Worm (Caenorhabditis elegans) whole organism, young adult: ENCODE results near the gene F42A10.5.

Source experiments
- B0019.2 ChIP-seq: fragments of 200-800 bp; sonication (Bioruptor generic); conservative IDR thresholded peaks from 2 replicates; pipeline ENCODE4 v1.3.6; 2022; ENCODE audit warnings: missing genetic modification reagents, missing genetic modification characterization, missing compliant biosample characterization
- B0261.1 ChIP-seq: sonication (generic microtip); optimal IDR thresholded peaks from 2 replicates; lab custom pipeline; 2016; ENCODE audit warnings: mild to moderate bottlenecking, missing genetic modification characterization, moderate library complexity, missing compliant biosample characterization
- B0336.3 ChIP-seq: fragments of 200-800 bp; sonication (Bioruptor generic); IDR thresholded peaks from 2 replicates; pipeline ENCODE4 v1.3.6; 2022; ENCODE audit warnings: missing genetic modification characterization, missing compliant biosample characterization
- C06A6.2 ChIP-seq: fragments of 200-800 bp; sonication (Bioruptor generic); conservative IDR thresholded peaks from 2 replicates; pipeline ENCODE4 v1.3.6; 2022; ENCODE audit warnings: missing genetic modification characterization, missing compliant biosample characterization
- D2030.7 ChIP-seq: fragments of 200-800 bp; sonication (Bioruptor generic); IDR thresholded peaks from 2 replicates; pipeline ENCODE4 v1.3.6; 2022; ENCODE audit warnings: missing genetic modification reagents, missing genetic modification characterization, missing compliant biosample characterization
- F22D6.2 ChIP-seq: sonication (generic microtip); optimal IDR thresholded peaks from 2 replicates; lab custom pipeline; 2016; ENCODE audit warnings: mild to moderate bottlenecking, missing genetic modification characterization, missing compliant biosample characterization
- F33H1.4 ChIP-seq: fragments of 200-800 bp; sonication (Bioruptor generic); IDR thresholded peaks from 2 replicates; pipeline ENCODE4 v1.3.6; 2022; ENCODE audit warnings: missing genetic modification reagents, missing genetic modification characterization, missing compliant biosample characterization
- F49E8.2 ChIP-seq: sonication (generic microtip); optimal IDR thresholded peaks from 3 replicates; lab custom pipeline; 2017; ENCODE audit warnings: missing genetic modification characterization, mild to moderate bottlenecking, missing compliant biosample characterization, antibody characterized with exemption, moderate library complexity; ENCODE audit not compliant: insufficient read depth
- F52B5.7 ChIP-seq: sonication (generic microtip); optimal IDR thresholded peaks from 2 replicates; lab custom pipeline; 2016; ENCODE audit warnings: mild to moderate bottlenecking, missing genetic modification characterization, missing compliant biosample characterization
- F55B11.4 ChIP-seq: sonication (generic microtip); optimal IDR thresholded peaks from 2 replicates; lab custom pipeline; 2016; ENCODE audit warnings: missing compliant biosample characterization, missing genetic modification characterization, borderline replicate concordance; ENCODE audit not compliant: insufficient read depth
- T07F8.4 ChIP-seq: sonication (generic microtip); optimal IDR thresholded peaks from 2 replicates; lab custom pipeline; 2016; ENCODE audit warnings: mild to moderate bottlenecking, missing genetic modification characterization, moderate library complexity, missing compliant biosample characterization
- Y53G8AR.9 ChIP-seq: fragments of 200-800 bp; sonication (Bioruptor generic); conservative IDR thresholded peaks from 2 replicates; pipeline ENCODE4 v1.3.6; 2022; ENCODE audit warnings: missing genetic modification reagents, missing genetic modification characterization, missing compliant biosample characterization
- Y79H2A.3 ChIP-seq: fragments of 200-800 bp; sonication (Bioruptor generic); conservative IDR thresholded peaks from 2 replicates; pipeline ENCODE4 v1.3.6; 2022; ENCODE audit warnings: missing genetic modification reagents, missing genetic modification characterization, missing compliant biosample characterization
- ama-1 ChIP-seq, 3 experiments: fragments of 150-350 bp in 1 of 3; sonication (generic microtip) in 2 of 3; optimal IDR thresholded peaks; 2 replicates each; lab custom pipeline; 2014 to 2018; ENCODE audit warnings: missing biosample characterization in 2 of 3, missing genetic modification characterization in 2 of 3, missing genetic modification reagents in 2 of 3
- atf-7 ChIP-seq: sonication (generic microtip); optimal IDR thresholded peaks from 2 replicates; lab custom pipeline; 2017; ENCODE audit warnings: mild to moderate bottlenecking, missing genetic modification characterization, missing compliant biosample characterization
- athp-1 ChIP-seq: sonication (generic microtip); optimal IDR thresholded peaks from 2 replicates; lab custom pipeline; 2017; ENCODE audit warnings: mild to moderate bottlenecking, missing genetic modification characterization, missing compliant biosample characterization
- attf-6 ChIP-seq: fragments of 200-800 bp; sonication (Bioruptor generic); IDR thresholded peaks from 2 replicates; pipeline ENCODE4 v1.3.6; 2022; ENCODE audit warnings: missing genetic modification reagents, missing genetic modification characterization, missing compliant biosample characterization
- cebp-1 ChIP-seq, 2 experiments: fragments of 200-800 bp in 1 of 2; sonication (Bioruptor generic) in 1 of 2; sonication (generic microtip) in 1 of 2; IDR thresholded peaks in 1 of 2; optimal IDR thresholded peaks in 1 of 2; 2 replicates each; pipeline versions ENCODE4 v1.3.6 to Lab custom; 2017 to 2022; ENCODE audit warnings: missing compliant biosample characterization in 2 of 2, missing genetic modification characterization in 2 of 2, mild to moderate bottlenecking in 1 of 2, missing genetic modification reagents in 1 of 2, moderate library complexity in 1 of 2
- cebp-2 ChIP-seq: fragments of 200-800 bp; sonication (Bioruptor generic); IDR thresholded peaks from 2 replicates; pipeline ENCODE4 v1.3.6; 2022; ENCODE audit warnings: missing genetic modification characterization, missing compliant biosample characterization
- ceh-40 ChIP-seq: fragments of 200-800 bp; sonication (Bioruptor generic); IDR thresholded peaks from 2 replicates; pipeline ENCODE4 v1.3.6; 2022; ENCODE audit warnings: missing genetic modification characterization, missing compliant biosample characterization
- ceh-58 ChIP-seq: fragments of 200-800 bp; sonication (Bioruptor generic); IDR thresholded peaks from 2 replicates; pipeline ENCODE4 v1.3.6; 2022; ENCODE audit warnings: missing genetic modification characterization, missing compliant biosample characterization
- dpff-1 ChIP-seq: sonication (generic microtip); optimal IDR thresholded peaks from 2 replicates; lab custom pipeline; 2017; ENCODE audit warnings: mild to moderate bottlenecking, missing genetic modification characterization, missing compliant biosample characterization
- egrh-3 ChIP-seq: fragments of 200-800 bp; sonication (Bioruptor generic); IDR thresholded peaks from 2 replicates; pipeline ENCODE4 v1.3.6; 2022; ENCODE audit warnings: missing genetic modification reagents, missing genetic modification characterization, missing compliant biosample characterization
- ets-4 ChIP-seq: fragments of 200-800 bp; sonication (Bioruptor generic); optimal IDR thresholded peaks from 2 replicates; lab custom pipeline; 2018; ENCODE audit warnings: mild to moderate bottlenecking, missing genetic modification characterization, missing compliant biosample characterization
- gei-17 ChIP-seq: fragments of 200-800 bp; sonication (Bioruptor generic); optimal IDR thresholded peaks from 2 replicates; lab custom pipeline; 2018; ENCODE audit warnings: mild to moderate bottlenecking, missing genetic modification characterization, missing compliant biosample characterization
- him-1 ChIP-seq: sonication (generic microtip); optimal IDR thresholded peaks from 2 replicates; lab custom pipeline; 2016; ENCODE audit warnings: missing genotype, missing genetic modification reagents, missing genetic modification characterization, missing compliant biosample characterization
- hlh-26 ChIP-seq: fragments of 200-800 bp; sonication (Bioruptor generic); conservative IDR thresholded peaks from 2 replicates; pipeline ENCODE4 v1.3.6; 2022; ENCODE audit warnings: missing genetic modification reagents, missing genetic modification characterization, missing compliant biosample characterization
- hmg-1.2 ChIP-seq: fragments of 200-800 bp; sonication (Bioruptor generic); IDR thresholded peaks from 2 replicates; pipeline ENCODE4 v1.3.6; 2022; ENCODE audit warnings: missing genetic modification reagents, missing genetic modification characterization, missing compliant biosample characterization
- hrde-1 ChIP-seq: sonication (generic microtip); optimal IDR thresholded peaks from 2 replicates; lab custom pipeline; 2016; ENCODE audit warnings: missing genetic modification characterization, mild to moderate bottlenecking, missing compliant biosample characterization, moderate library complexity, missing genotype, missing genetic modification reagents, borderline replicate concordance
- hsf-1 ChIP-seq: fragments of 200-800 bp; sonication (Bioruptor generic); IDR thresholded peaks from 2 replicates; pipeline ENCODE4 v1.3.6; 2022; ENCODE audit warnings: missing genetic modification reagents, missing genetic modification characterization, missing compliant biosample characterization
- let-607 ChIP-seq, 2 experiments: fragments of 200-800 bp in 1 of 2; sonication (Bioruptor generic) in 1 of 2; sonication (generic microtip) in 1 of 2; optimal IDR thresholded peaks; 2 replicates each; lab custom pipeline; 2016 to 2018; ENCODE audit warnings: mild to moderate bottlenecking in 2 of 2, missing compliant biosample characterization in 2 of 2, missing genetic modification characterization in 2 of 2, moderate library complexity in 2 of 2, missing genotype in 1 of 2
- lin-35 ChIP-seq, 3 experiments: fragments of 150-350 bp in 2 of 3; sonication (generic microtip) in 1 of 3; optimal IDR thresholded peaks; 2 replicates each; lab custom pipeline; 2014 to 2018; ENCODE audit warnings: missing biosample characterization in 3 of 3, missing genetic modification characterization in 3 of 3, missing genetic modification reagents in 3 of 3
- lin-54 ChIP-seq: fragments of 200-800 bp; sonication (Bioruptor generic); optimal IDR thresholded peaks from 2 replicates; lab custom pipeline; 2018; ENCODE audit warnings: mild to moderate bottlenecking, missing genetic modification characterization, missing compliant biosample characterization
- madf-10 ChIP-seq: sonication (generic microtip); optimal IDR thresholded peaks from 2 replicates; lab custom pipeline; 2016; ENCODE audit warnings: mild to moderate bottlenecking, missing genetic modification characterization, missing compliant biosample characterization
- mel-28 ChIP-seq: sonication (generic microtip); optimal IDR thresholded peaks from 2 replicates; lab custom pipeline; 2016; ENCODE audit warnings: borderline replicate concordance, mild to moderate bottlenecking, missing genetic modification characterization, missing compliant biosample characterization
- mes-4 ChIP-seq: sonication (generic microtip); optimal IDR thresholded peaks from 2 replicates; lab custom pipeline; 2016; ENCODE audit warnings: missing genotype, missing genetic modification characterization, missing compliant biosample characterization
- pbrm-1 ChIP-seq: fragments of 200-800 bp; sonication (Bioruptor generic); IDR thresholded peaks from 2 replicates; pipeline ENCODE4 v1.3.6; 2022; ENCODE audit warnings: missing genetic modification reagents, missing genetic modification characterization, missing compliant biosample characterization
- pha-4 ChIP-seq: fragments of 150-350 bp; sonication (generic microtip); optimal IDR thresholded peaks from 2 replicates; lab custom pipeline; 2014; ENCODE audit warnings: missing biosample characterization, missing genetic modification reagents, missing genetic modification characterization
- sdz-38 ChIP-seq: sonication (generic microtip); optimal IDR thresholded peaks from 2 replicates; lab custom pipeline; 2016; ENCODE audit warnings: missing genotype, missing genetic modification characterization, missing compliant biosample characterization
- snpc-1.3 ChIP-seq: sonication (generic microtip); optimal IDR thresholded peaks from 2 replicates; lab custom pipeline; 2017; ENCODE audit warnings: missing genetic modification characterization, mild to moderate bottlenecking, missing compliant biosample characterization, antibody characterized with exemption, moderate library complexity, missing genotype, missing genetic modification reagents; ENCODE audit not compliant: insufficient read depth
- somi-1 ChIP-seq: fragments of 200-800 bp; sonication (Bioruptor generic); optimal IDR thresholded peaks from 2 replicates; lab custom pipeline; 2018; ENCODE audit warnings: mild to moderate bottlenecking, missing genetic modification characterization, missing compliant biosample characterization
- unc-130 ChIP-seq: sonication (generic microtip); optimal IDR thresholded peaks from 2 replicates; lab custom pipeline; 2016; ENCODE audit warnings: missing genetic modification reagents, missing genetic modification characterization, missing compliant biosample characterization
- ztf-18 ChIP-seq: sonication (generic microtip); optimal IDR thresholded peaks from 2 replicates; lab custom pipeline; 2016; ENCODE audit warnings: missing genotype, mild to moderate bottlenecking, missing genetic modification characterization, missing compliant biosample characterization
- ztf-3 ChIP-seq: fragments of 200-800 bp; sonication (Bioruptor generic); optimal IDR thresholded peaks from 2 replicates; lab custom pipeline; 2018; ENCODE audit warnings: mild to moderate bottlenecking, missing genetic modification characterization, missing compliant biosample characterization
- ztf-6 ChIP-seq: fragments of 200-800 bp; sonication (Bioruptor generic); IDR thresholded peaks from 2 replicates; pipeline ENCODE4 v1.3.6; 2022; ENCODE audit warnings: missing genetic modification reagents, missing genetic modification characterization, missing compliant biosample characterization

F42A10.5 gene

DNA sequence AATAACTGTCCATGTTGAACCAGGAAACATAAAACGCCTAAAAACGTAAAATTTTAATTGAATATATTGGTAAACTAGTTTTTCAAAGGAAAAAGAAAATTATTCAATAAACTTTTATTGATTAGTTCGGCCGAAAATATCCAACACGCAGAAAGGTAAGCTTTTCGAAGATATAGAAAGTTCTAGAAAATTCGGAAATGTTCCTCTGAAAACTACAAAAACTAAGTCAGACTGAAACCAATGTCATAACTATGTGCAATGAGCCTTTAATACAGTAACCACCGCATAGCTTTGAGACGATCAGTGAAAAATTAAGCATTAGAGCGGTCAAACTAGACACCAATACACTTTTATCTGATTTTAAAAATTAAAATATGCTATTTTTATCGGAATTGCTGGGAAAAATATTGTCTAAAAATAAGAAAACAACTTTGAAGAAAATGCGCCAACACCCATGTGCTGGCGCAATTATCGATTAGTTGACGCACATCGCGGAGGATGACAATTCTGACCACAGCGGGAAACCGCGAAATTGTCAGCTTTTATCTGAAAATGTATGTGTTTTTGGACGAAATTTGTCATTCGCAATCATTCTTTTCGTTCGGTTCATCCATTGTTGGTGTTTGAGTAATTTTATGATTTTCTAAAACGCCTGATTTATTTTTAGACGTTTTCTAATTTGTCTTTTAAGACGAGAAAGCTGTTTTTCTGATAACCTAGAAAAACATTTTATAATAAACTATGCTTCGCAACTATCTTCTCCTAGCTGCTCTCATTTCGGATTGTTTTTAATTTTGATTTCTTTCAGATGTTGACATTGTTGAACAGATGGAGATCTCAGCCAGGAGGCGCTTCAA, 25.3 kb upstream of the F42A10.5 start, which contains the start of the genes C23G10.7 and rpn-2 (continued):
- TF ChIP-seq F49E8.2 (tag; lab: Kevin White, UChicago) (no peak), F22D6.2 (tag; lab: Kevin White, UChicago) (no peak), him-1 (tag; lab: Kevin White, UChicago) (peak; percentile 46), egrh-3 (GFP tag; lab: Robert Waterston, UW) (no peak), C06A6.2 (GFP tag; lab: Robert Waterston, UW) (no peak), B0019.2 (0 out of 2 replicates have a peak, but pooled peaks have one; percentile 29), madf-10 (tag; lab: Kevin White, UChicago) (no peak), cebp-2 (GFP tag; lab: Robert Waterston, UW) (no peak), ets-4 (GFP tag; lab: Kevin White, UChicago) (no peak), let-607 (tag; optimal IDR thresholded peaks at IDR 0.05; lab: Kevin White, UChicago) (peak in 1 of 2 experiments; percentile 48), athp-1 (peak; percentile 41), unc-130 (GFP tag; lab: Kevin White, UChicago) (peak; percentile 64), attf-6 (GFP tag; lab: Robert Waterston, UW) (no peak), somi-1 (GFP tag; lab: Kevin White, UChicago) (no peak), hsf-1 (peak; percentile 98), ceh-58 (GFP tag; lab: Robert Waterston, UW) (no peak), pha-4 (tag; lab: Kevin White, UChicago) (no peak), atf-7 (tag; lab: Kevin White, UChicago) (no peak), ama-1 (optimal IDR thresholded peaks at IDR 0.05; lab: Kevin White, UChicago) (no peak), ama-1 (GFP tag; optimal IDR thresholded peaks at IDR 0.05; lab: Kevin White, UChicago) (no peak), snpc-1.3 (tag; lab: Kevin White, UChicago) (no peak), hrde-1 (tag; lab: Kevin White, UChicago) (no peak), ztf-6 (GFP tag; lab: Robert Waterston, UW) (no peak), lin-35 (GFP tag; optimal IDR thresholded peaks at IDR 0.05; lab: Kevin White, UChicago) (peak in 1 of 3 experiments; percentile 80), F33H1.4 (GFP tag; lab: Robert Waterston, UW) (peak; percentile 75), B0261.1 (tag; lab: Kevin White, UChicago) (no peak), F55B11.4 (tag; lab: Kevin White, UChicago) (no peak), sdz-38 (tag; lab: Kevin White, UChicago) (no peak), T07F8.4 (tag; lab: Kevin White, UChicago) (no peak), ceh-40 (no peak), cebp-1 (GFP tag; IDR thresholded peaks at IDR 0.05; lab: Robert Waterston, UW) (no peak), cebp-1 (tag; optimal IDR thresholded peaks at IDR 0.05; lab: Kevin White, UChicago) (peak; percentile 67), Y53G8AR.9 (GFP tag; lab: Robert Waterston, UW) (peak; percentile 69; the same call in 1 of the 2 replicates), ztf-3 (GFP tag; lab: Kevin White, UChicago) (no peak), gei-17 (GFP tag; lab: Kevin White, UChicago) (no peak), D2030.7 (GFP tag; lab: Robert Waterston, UW) (peak; percentile 71; the same call in 1 of the 2 replicates), lin-54 (GFP tag; lab: Kevin White, UChicago) (peak; percentile 77), hlh-26 (GFP tag; lab: Robert Waterston, UW) (no peak), mel-28 (no peak), hmg-1.2 (GFP tag; lab: Robert Waterston, UW) (peak; percentile 42; the same call in 1 of the 2 replicates), ztf-18 (tag; lab: Kevin White, UChicago) (peak; percentile 97), pbrm-1 (GFP tag; lab: Robert Waterston, UW) (0 out of 2 replicates have a peak, but pooled peaks have one; percentile 46), B0336.3 (GFP tag; lab: Robert Waterston, UW) (peak; percentile 83; the same call in 1 of the 2 replicates), mes-4 (tag; lab: Kevin White, UChicago) (no peak), dpff-1 (tag; lab: Kevin White, UChicago) (no peak), F52B5.7 (tag; lab: Kevin White, UChicago) (no peak), Y79H2A.3 (no peak)
